Fruit fly (Drosophila melanogaster) whole organism, embryonic: ENCODE measurements around the gene Best3.

Experiments used
- CG11723 ChIP-seq: fragments of 200-800 bp; sonication (Bioruptor generic); optimal IDR thresholded peaks from 2 replicates; lab custom pipeline; 2017; ENCODE audit warnings: missing biosample characterization, mild to moderate bottlenecking, missing genetic modification characterization
- CG12391 ChIP-seq: fragments of 200-800 bp; sonication (Bioruptor generic); optimal IDR thresholded peaks from 3 replicates; lab custom pipeline; 2018; ENCODE audit warnings: missing biosample characterization, mild to moderate bottlenecking, missing genetic modification characterization, moderate library complexity
- CG15073 ChIP-seq: fragments of 200-800 bp; sonication (Bioruptor generic); optimal IDR thresholded peaks from 2 replicates; lab custom pipeline; 2016; ENCODE audit warnings: missing biosample characterization, missing genetic modification characterization
- CG15514 ChIP-seq: fragments of 200-800 bp; sonication (Bioruptor generic); optimal IDR thresholded peaks from 3 replicates; lab custom pipeline; 2017; ENCODE audit warnings: missing biosample characterization, missing genetic modification characterization, mild to moderate bottlenecking, moderate library complexity, missing genetic modification reagents
- CG18011 ChIP-seq: fragments of 200-800 bp; sonication (Bioruptor generic); optimal IDR thresholded peaks from 2 replicates; lab custom pipeline; 2017; ENCODE audit warnings: missing biosample characterization, missing genetic modification characterization, mild to moderate bottlenecking, moderate library complexity, missing genotype
- CG2116 ChIP-seq: fragments of 200-800 bp; sonication (Bioruptor generic); optimal IDR thresholded peaks from 3 replicates; lab custom pipeline; 2018; ENCODE audit warnings: missing biosample characterization, mild to moderate bottlenecking, missing genetic modification characterization
- CG31224 ChIP-seq: fragments of 200-800 bp; sonication (Bioruptor generic); IDR thresholded peaks from 2 replicates; pipeline ENCODE4 v1.3.6; 2022; ENCODE audit warnings: missing biosample characterization, missing genetic modification characterization
- CG33213 ChIP-seq: fragments of 200-800 bp; sonication (Bioruptor generic); optimal IDR thresholded peaks from 3 replicates; lab custom pipeline; 2016; ENCODE audit warnings: missing biosample characterization, missing genetic modification characterization
- CG4617 ChIP-seq: fragments of 200-800 bp; sonication (Bioruptor generic); optimal IDR thresholded peaks from 3 replicates; lab custom pipeline; 2016; ENCODE audit warnings: missing biosample characterization, missing genetic modification characterization, borderline replicate concordance
- CG7556 ChIP-seq: fragments of 200-800 bp; sonication (Bioruptor generic); optimal IDR thresholded peaks from 2 replicates; lab custom pipeline; 2017; ENCODE audit warnings: missing biosample characterization, mild to moderate bottlenecking, missing genetic modification characterization
- CG7786 ChIP-seq: fragments of 200-800 bp; sonication (Bioruptor generic); optimal IDR thresholded peaks from 2 replicates; lab custom pipeline; 2016; ENCODE audit warnings: missing biosample characterization, missing genetic modification characterization
- CG7987 ChIP-seq: fragments of 200-800 bp; sonication (Bioruptor generic); optimal IDR thresholded peaks from 2 replicates; lab custom pipeline; 2018; ENCODE audit warnings: missing biosample characterization, mild to moderate bottlenecking, missing genetic modification characterization, moderate library complexity
- Dek ChIP-seq: fragments of 200-800 bp; sonication (Bioruptor generic); optimal IDR thresholded peaks from 3 replicates; lab custom pipeline; 2019; ENCODE audit warnings: missing biosample characterization, mild to moderate bottlenecking, missing genetic modification characterization, moderate library complexity
- Dll ChIP-seq: fragments of 200-800 bp; sonication (Bioruptor generic); IDR thresholded peaks from 4 replicates; pipeline ENCODE4 v1.3.6; 2022; ENCODE audit warnings: missing biosample characterization, missing genetic modification characterization; ENCODE audit not compliant: partially characterized antibody
- Dp ChIP-seq: fragments of 200-800 bp; sonication (Bioruptor generic); optimal IDR thresholded peaks from 2 replicates; lab custom pipeline; 2018; ENCODE audit warnings: missing biosample characterization, mild to moderate bottlenecking, missing genetic modification characterization, moderate library complexity
- Fer2 ChIP-seq: fragments of 200-800 bp; sonication (Bioruptor generic); optimal IDR thresholded peaks from 2 replicates; lab custom pipeline; 2018; ENCODE audit warnings: missing biosample characterization, mild to moderate bottlenecking, missing genetic modification characterization, moderate library complexity
- GATAe ChIP-seq: fragments of 200-800 bp; sonication (Bioruptor generic); conservative IDR thresholded peaks from 2 replicates; pipeline ENCODE4 v1.3.6; 2022; ENCODE audit warnings: missing biosample characterization, missing genetic modification characterization
- Hey ChIP-seq: fragments of 200-800 bp; sonication (Bioruptor generic); optimal IDR thresholded peaks from 3 replicates; lab custom pipeline; 2018; ENCODE audit warnings: missing biosample characterization, mild to moderate bottlenecking, missing genetic modification characterization
- Hr51 ChIP-seq, 2 experiments: fragments of 200-800 bp; sonication (Bioruptor generic); optimal IDR thresholded peaks; 2 replicates in 1 of 2; 3 replicates in 1 of 2; lab custom pipeline; 2016 to 2018; ENCODE audit warnings: missing biosample characterization in 2 of 2, missing genetic modification characterization in 2 of 2, mild to moderate bottlenecking in 1 of 2, moderate library complexity in 1 of 2
- Oaz ChIP-seq: fragments of 200-800 bp; sonication (Bioruptor generic); IDR thresholded peaks from 2 replicates; pipeline ENCODE4 v1.3.6; 2022; ENCODE audit warnings: missing biosample characterization, missing genetic modification characterization
- Poxn ChIP-seq: fragments of 200-800 bp; sonication (Bioruptor generic); IDR thresholded peaks from 2 replicates; pipeline ENCODE4 v1.3.6; 2022; ENCODE audit warnings: missing biosample characterization, missing genetic modification characterization
- Ptx1 ChIP-seq: fragments of 200-800 bp; sonication (Bioruptor generic); IDR thresholded peaks from 2 replicates; pipeline ENCODE4 v1.3.6; 2022; ENCODE audit warnings: missing biosample characterization, missing genetic modification characterization
- Sin3A ChIP-seq: fragments of >200 bp; optimal IDR thresholded peaks from 2 replicates; lab custom pipeline; 2018
- Trl ChIP-seq, 3 experiments: fragments of >200 bp in 2 of 3; fragments of 200-800 bp in 1 of 3; sonication (Bioruptor generic) in 1 of 3; optimal IDR thresholded peaks; 2 replicates in 1 of 3; 3 replicates in 2 of 3; lab custom pipeline; 2016 to 2017; ENCODE audit warnings: missing biosample characterization in 1 of 3, missing genetic modification characterization in 1 of 3
- Xbp1 ChIP-seq: fragments of 200-800 bp; sonication (Bioruptor generic); optimal IDR thresholded peaks from 3 replicates; lab custom pipeline; 2016; ENCODE audit warnings: missing biosample characterization, mild to moderate bottlenecking, missing genetic modification characterization
- ac ChIP-seq: fragments of 200-800 bp; sonication (Bioruptor generic); optimal IDR thresholded peaks from 3 replicates; lab custom pipeline; 2017; ENCODE audit warnings: missing biosample characterization, mild to moderate bottlenecking, missing genetic modification characterization
- br ChIP-seq: fragments of >200 bp; optimal IDR thresholded peaks from 2 replicates; lab custom pipeline; 2017
- cas ChIP-seq: fragments of 200-800 bp; sonication (Bioruptor generic); IDR thresholded peaks from 2 replicates; pipeline ENCODE4 v1.3.6; 2022; ENCODE audit warnings: missing biosample characterization, missing genetic modification characterization
- dati ChIP-seq: fragments of 200-800 bp; sonication (Bioruptor generic); IDR thresholded peaks from 2 replicates; pipeline ENCODE4 v1.3.6; 2022; ENCODE audit warnings: missing biosample characterization, missing genetic modification characterization
- dm ChIP-seq: fragments of 200-800 bp; sonication (Bioruptor generic); optimal IDR thresholded peaks from 3 replicates; lab custom pipeline; 2016; ENCODE audit warnings: missing biosample characterization, missing genetic modification characterization
- dmrt11E ChIP-seq: fragments of 200-800 bp; sonication (Bioruptor generic); optimal IDR thresholded peaks from 3 replicates; lab custom pipeline; 2018; ENCODE audit warnings: missing biosample characterization, mild to moderate bottlenecking, missing genetic modification characterization, moderate library complexity
- dpn ChIP-seq, 2 experiments: fragments of 200-800 bp; sonication (Bioruptor generic); optimal IDR thresholded peaks; 3 replicates each; lab custom pipeline; 2016; ENCODE audit warnings: missing biosample characterization in 2 of 2, missing genetic modification characterization in 2 of 2
- en ChIP-seq: fragments of 200-800 bp; sonication (Bioruptor generic); optimal IDR thresholded peaks from 2 replicates; lab custom pipeline; 2016; ENCODE audit warnings: missing biosample characterization, missing genetic modification characterization
- esg ChIP-seq: fragments of 200-800 bp; sonication (Bioruptor generic); conservative IDR thresholded peaks from 2 replicates; pipeline ENCODE4 v1.3.6; 2022; ENCODE audit warnings: missing biosample characterization, missing genetic modification characterization
- fd102C ChIP-seq: fragments of 200-800 bp; sonication (Bioruptor generic); optimal IDR thresholded peaks from 2 replicates; lab custom pipeline; 2018; ENCODE audit warnings: missing biosample characterization, mild to moderate bottlenecking, missing genetic modification characterization, moderate library complexity
- fu2 ChIP-seq: fragments of 200-800 bp; sonication (Bioruptor generic); optimal IDR thresholded peaks from 2 replicates; lab custom pipeline; 2016; ENCODE audit warnings: missing biosample characterization, missing genetic modification characterization
- lab ChIP-seq: fragments of 200-800 bp; sonication (Bioruptor generic); optimal IDR thresholded peaks from 3 replicates; lab custom pipeline; 2017; ENCODE audit warnings: missing biosample characterization, missing genetic modification characterization, mild to moderate bottlenecking, moderate library complexity, missing genetic modification reagents
- nau ChIP-seq: fragments of 200-800 bp; sonication (Bioruptor generic); optimal IDR thresholded peaks from 3 replicates; lab custom pipeline; 2017; ENCODE audit warnings: missing biosample characterization, mild to moderate bottlenecking, missing genetic modification characterization, missing genetic modification reagents
- nerfin-1 ChIP-seq: fragments of 200-800 bp; sonication (Bioruptor generic); optimal IDR thresholded peaks from 3 replicates; lab custom pipeline; 2019; ENCODE audit warnings: missing biosample characterization, mild to moderate bottlenecking, missing genetic modification characterization, moderate library complexity
- otp ChIP-seq: fragments of 200-800 bp; sonication (Bioruptor generic); IDR thresholded peaks from 3 replicates; pipeline ENCODE4, ENCODE4 v1.3.6; 2022; ENCODE audit warnings: missing biosample characterization, missing genetic modification characterization
- pfk ChIP-seq: fragments of 200-800 bp; sonication (Bioruptor generic); optimal IDR thresholded peaks from 2 replicates; lab custom pipeline; 2018; ENCODE audit warnings: missing biosample characterization, mild to moderate bottlenecking, missing genetic modification characterization, moderate library complexity
- prd ChIP-seq, 3 experiments: fragments of >200 bp in 2 of 3; fragments of 200-800 bp in 1 of 3; sonication (Bioruptor generic) in 1 of 3; optimal IDR thresholded peaks in 2 of 3; IDR thresholded peaks in 1 of 3; 2 replicates in 2 of 3; 3 replicates in 1 of 3; pipeline versions ENCODE4 v1.3.6 to Lab custom; 2017 to 2022; ENCODE audit warnings: missing biosample characterization in 1 of 3, missing genetic modification characterization in 1 of 3
- row ChIP-seq: fragments of 200-800 bp; sonication (Bioruptor generic); IDR thresholded peaks from 3 replicates; pipeline ENCODE4 v1.3.6; 2022; ENCODE audit warnings: missing biosample characterization, missing genetic modification characterization
- slp2 ChIP-seq: fragments of 200-800 bp; sonication (Bioruptor generic); optimal IDR thresholded peaks from 2 replicates; lab custom pipeline; 2016; ENCODE audit warnings: missing biosample characterization, missing genetic modification characterization
- sqz ChIP-seq: fragments of 200-800 bp; sonication (Bioruptor generic); optimal IDR thresholded peaks from 3 replicates; lab custom pipeline; 2018; ENCODE audit warnings: missing biosample characterization, mild to moderate bottlenecking, missing genetic modification characterization
- sr ChIP-seq: fragments of 200-800 bp; sonication (Bioruptor generic); IDR thresholded peaks from 3 replicates; pipeline ENCODE4 v1.3.6; 2022; ENCODE audit warnings: missing biosample characterization, missing genetic modification characterization
- sug ChIP-seq: fragments of 200-800 bp; optimal IDR thresholded peaks from 2 replicates; lab custom pipeline; 2019; ENCODE audit warnings: missing biosample characterization, mild to moderate bottlenecking, missing genetic modification characterization, moderate library complexity
- tll ChIP-seq, 2 experiments: fragments of 200-800 bp in 1 of 2; fragments of >200 bp in 1 of 2; sonication (Bioruptor generic) in 1 of 2; optimal IDR thresholded peaks; 2 replicates each; lab custom pipeline; 2017 to 2019; ENCODE audit warnings: missing biosample characterization in 2 of 2, missing genetic modification characterization in 2 of 2, mild to moderate bottlenecking in 1 of 2, moderate library complexity in 1 of 2
- tup ChIP-seq: fragments of 200-800 bp; sonication (Bioruptor generic); optimal IDR thresholded peaks from 2 replicates; lab custom pipeline; 2016; ENCODE audit warnings: missing biosample characterization, mild to moderate bottlenecking, missing genetic modification characterization, moderate library complexity
- wek ChIP-seq: fragments of 200-800 bp; sonication (Bioruptor generic); optimal IDR thresholded peaks from 3 replicates; lab custom pipeline; 2018; ENCODE audit warnings: missing biosample characterization, mild to moderate bottlenecking, missing genetic modification characterization, moderate library complexity
- wor ChIP-seq: fragments of 200-800 bp; sonication (Bioruptor generic); IDR thresholded peaks from 2 replicates; pipeline ENCODE4 v1.3.6; 2022; ENCODE audit warnings: missing biosample characterization, missing genetic modification characterization

Gene Best3

DNA sequence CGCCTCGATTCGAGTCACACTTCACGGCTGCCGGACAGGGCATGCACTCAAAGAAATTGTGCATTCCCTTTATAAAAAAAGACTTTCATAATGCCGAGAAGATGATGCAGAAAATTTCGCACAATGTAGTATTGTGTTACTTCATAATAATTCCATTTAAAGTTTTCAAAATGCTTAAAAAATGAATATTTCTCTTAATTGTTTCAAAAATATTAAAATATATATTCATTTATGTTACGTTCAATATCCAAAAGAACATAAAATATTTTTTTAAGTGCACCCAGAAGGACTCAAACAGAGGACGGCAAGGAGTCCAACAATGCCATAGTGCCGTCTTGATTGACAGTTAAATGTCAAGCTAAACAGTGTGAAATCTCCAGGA is 27.6 kb upstream of the Best3 start (continued):
- TF ChIP-seq Oaz (GFP tag; lab: Robert Waterston, UW) (no peak), dati (GFP tag; lab: Robert Waterston, UW) (no peak), CG18011 (GFP tag; lab: Kevin White, UChicago) (no peak), Xbp1 (peak; percentile 14), GATAe (GFP tag; lab: Robert Waterston, UW) (no peak), cas (GFP tag; lab: Robert Waterston, UW) (no peak), Dll (no peak), br (lab: Kevin White, UChicago) (no peak), nau (no peak), CG33213 (GFP tag; lab: Kevin White, UChicago) (no peak), sqz (GFP tag; lab: Kevin White, UChicago) (no peak), Fer2 (tag; lab: Kevin White, UChicago) (no peak), CG12391 (peak; percentile 50), Trl (optimal IDR thresholded peaks at IDR 0.05; lab: Kevin White, UChicago) (no peak), Trl (GFP tag; optimal IDR thresholded peaks at IDR 0.05; lab: Kevin White, UChicago) (no peak), lab (GFP tag; lab: Kevin White, UChicago) (no peak), tup (GFP tag; lab: Kevin White, UChicago) (no peak), otp (GFP tag; lab: Robert Waterston, UW) (no peak), ac (GFP tag; lab: Kevin White, UChicago) (peak; percentile 22), wor (GFP tag; lab: Robert Waterston, UW) (no peak), wek (GFP tag; lab: Kevin White, UChicago) (no peak), Sin3A (lab: Kevin White, UChicago) (no peak), CG2116 (peak; percentile 1), dmrt11E (tag; lab: Kevin White, UChicago) (peak; percentile 81), CG15073 (no peak), row (GFP tag; lab: Robert Waterston, UW) (0 out of 3 replicates have a peak, but pooled peaks have one; percentile 10), nerfin-1 (no peak), CG7786 (no peak), sug (tag; lab: Kevin White, UChicago) (no peak), dpn (GFP tag; optimal IDR thresholded peaks at IDR 0.05; lab: Kevin White, UChicago) (no peak), CG7556 (no peak), esg (GFP tag; lab: Robert Waterston, UW) (no peak), Hr51 (GFP tag; optimal IDR thresholded peaks at IDR 0.05; lab: Kevin White, UChicago) (no peak), Poxn (GFP tag; lab: Robert Waterston, UW) (no peak), tll (GFP tag; optimal IDR thresholded peaks at IDR 0.05; lab: Kevin White, UChicago) (no peak), CG31224 (GFP tag; lab: Robert Waterston, UW) (no peak), slp2 (GFP tag; lab: Kevin White, UChicago) (no peak), Hey (tag; lab: Kevin White, UChicago) (no peak), Dp (GFP tag; lab: Kevin White, UChicago) (no peak), fu2 (GFP tag; lab: Kevin White, UChicago) (no peak), CG4617 (GFP tag; lab: Kevin White, UChicago) (no peak), pfk (no peak), sr (GFP tag; lab: Robert Waterston, UW) (no peak), Ptx1 (GFP tag; lab: Robert Waterston, UW) (no peak), dm (GFP tag; lab: Kevin White, UChicago) (no peak), fd102C (peak; percentile 75), en (GFP tag; lab: Kevin White, UChicago) (no peak), prd (optimal IDR thresholded peaks at IDR 0.05; lab: Kevin White, UChicago) (no peak), prd (GFP tag; IDR thresholded peaks at IDR 0.05; lab: Robert Waterston, UW) (peak; percentile 65), Dek (tag; lab: Kevin White, UChicago) (no peak), CG7987 (GFP tag; lab: Kevin White, UChicago) (no peak), CG15514 (GFP tag; lab: Kevin White, UChicago) (no peak), CG11723 (GFP tag; lab: Kevin White, UChicago) (no peak)
